Worm (Caenorhabditis elegans) whole organism, L4 larva: ENCODE data around the gene gst-37.

Experiments
- D1046.2 ChIP-seq: fragments of 200-800 bp; sonication (Bioruptor generic); IDR thresholded peaks from 2 replicates; pipeline ENCODE4 v1.3.6; 2022; ENCODE audit warnings: missing genetic modification characterization, missing compliant biosample characterization
- F10B5.3 ChIP-seq: sonication (generic microtip); optimal IDR thresholded peaks from 2 replicates; lab custom pipeline; 2016; ENCODE audit warnings: mild to moderate bottlenecking, missing genetic modification characterization, missing compliant biosample characterization
- T20F7.1 ChIP-seq: fragments of 200-800 bp; sonication (Bioruptor generic); optimal IDR thresholded peaks from 2 replicates; lab custom pipeline; 2018; ENCODE audit warnings: mild to moderate bottlenecking, missing genetic modification characterization, missing compliant biosample characterization
- Y48G9A.11 ChIP-seq: fragments of 200-800 bp; sonication (Bioruptor generic); IDR thresholded peaks from 2 replicates; pipeline ENCODE4 v1.3.6; 2022; ENCODE audit warnings: missing genetic modification reagents, missing genetic modification characterization, missing compliant biosample characterization
- aha-1 ChIP-seq: fragments of 150-350 bp; peaks from one replicate; lab custom pipeline; 2014; ENCODE audit warnings: missing biosample characterization, missing genetic modification characterization
- ceh-28 ChIP-seq: fragments of 150-350 bp; optimal IDR thresholded peaks from 2 replicates; lab custom pipeline; 2014; ENCODE audit warnings: missing biosample characterization, missing genetic modification reagents, missing genetic modification characterization
- ceh-82 ChIP-seq: sonication (generic microtip); optimal IDR thresholded peaks from 2 replicates; lab custom pipeline; 2017; ENCODE audit warnings: missing biosample characterization, missing genetic modification characterization
- ces-1 ChIP-seq: fragments of 150-350 bp; sonication (generic microtip); optimal IDR thresholded peaks from 4 replicates; lab custom pipeline; 2014; ENCODE audit warnings: missing biosample characterization, missing genetic modification reagents, missing genetic modification characterization
- cey-2 ChIP-seq: sonication (generic microtip); optimal IDR thresholded peaks from 3 replicates; lab custom pipeline; 2017; ENCODE audit warnings: missing genetic modification characterization, mild to moderate bottlenecking, missing compliant biosample characterization, antibody characterized with exemption, borderline replicate concordance; ENCODE audit not compliant: insufficient read depth
- ctbp-1 ChIP-seq: fragments of 200-800 bp; sonication (Bioruptor generic); IDR thresholded peaks from 2 replicates; pipeline ENCODE4 v1.3.6; 2022; ENCODE audit warnings: missing genetic modification reagents, missing genetic modification characterization, missing compliant biosample characterization
- daf-16 ChIP-seq, 3 experiments: sonication (generic microtip); optimal IDR thresholded peaks; 2 replicates each; lab custom pipeline; 2016 to 2017; ENCODE audit warnings: missing genetic modification characterization in 3 of 3, missing genetic modification reagents in 3 of 3, mild to moderate bottlenecking in 2 of 3, missing compliant biosample characterization in 2 of 3, missing biosample characterization in 1 of 3, moderate library complexity in 1 of 3
- dmd-6 ChIP-seq: fragments of 200-800 bp; sonication (Bioruptor generic); IDR thresholded peaks from 2 replicates; pipeline ENCODE4 v1.3.6; 2022; ENCODE audit warnings: missing genetic modification reagents, missing genetic modification characterization, missing compliant biosample characterization
- duxl-1 ChIP-seq: sonication (generic microtip); optimal IDR thresholded peaks from 2 replicates; lab custom pipeline; 2016; ENCODE audit warnings: mild to moderate bottlenecking, missing genetic modification characterization, moderate library complexity, missing compliant biosample characterization; ENCODE audit not compliant: poor library complexity
- dve-1 ChIP-seq: sonication (generic microtip); optimal IDR thresholded peaks from 2 replicates; lab custom pipeline; 2017; ENCODE audit warnings: antibody characterized with exemption, mild to moderate bottlenecking, missing genetic modification characterization, missing compliant biosample characterization; ENCODE audit not compliant: insufficient read depth
- egl-43 ChIP-seq: fragments of 200-800 bp; sonication (Bioruptor generic); IDR thresholded peaks from 2 replicates; pipeline ENCODE4 v1.3.6; 2022; ENCODE audit warnings: missing genetic modification reagents, missing genetic modification characterization, missing compliant biosample characterization
- fkh-10 ChIP-seq: fragments of 150-350 bp; optimal IDR thresholded peaks from 2 replicates; lab custom pipeline; 2014; ENCODE audit warnings: missing biosample characterization, missing genetic modification reagents, missing genetic modification characterization
- hif-1 ChIP-seq, 2 experiments: sonication (generic microtip); optimal IDR thresholded peaks; 2 replicates each; lab custom pipeline; 2016 to 2017; ENCODE audit warnings: missing compliant biosample characterization in 2 of 2, missing genetic modification characterization in 2 of 2, missing genetic modification reagents in 2 of 2, missing genotype in 2 of 2, mild to moderate bottlenecking in 1 of 2
- hlh-11 ChIP-seq: fragments of 200-800 bp; sonication (Bioruptor generic); optimal IDR thresholded peaks from 2 replicates; lab custom pipeline; 2018; ENCODE audit warnings: mild to moderate bottlenecking, missing genetic modification characterization, missing compliant biosample characterization
- lin-1 ChIP-seq: fragments of 200-800 bp; sonication (Bioruptor generic); IDR thresholded peaks from 2 replicates; pipeline ENCODE4 v1.3.6; 2022; ENCODE audit warnings: missing genetic modification reagents, missing genetic modification characterization, missing compliant biosample characterization
- lin-38 ChIP-seq: fragments of 200-800 bp; sonication (Bioruptor generic); IDR thresholded peaks from 2 replicates; pipeline ENCODE4 v1.3.6; 2022; ENCODE audit warnings: missing genetic modification reagents, missing genetic modification characterization, missing compliant biosample characterization
- lir-3 ChIP-seq: sonication (generic microtip); optimal IDR thresholded peaks from 2 replicates; lab custom pipeline; 2016; ENCODE audit warnings: mild to moderate bottlenecking, missing genetic modification characterization, missing compliant biosample characterization
- lsy-2 ChIP-seq, 2 experiments: fragments of 150-350 bp in 1 of 2; sonication (generic microtip) in 1 of 2; optimal IDR thresholded peaks; 2 replicates each; lab custom pipeline; 2014 to 2017; ENCODE audit warnings: missing biosample characterization in 2 of 2, missing genetic modification characterization in 2 of 2
- mdl-1 ChIP-seq, 2 experiments: fragments of 150-350 bp in 1 of 2; sonication (generic microtip) in 1 of 2; optimal IDR thresholded peaks; 2 replicates each; lab custom pipeline; 2014 to 2017; ENCODE audit warnings: missing biosample characterization in 2 of 2, missing genetic modification characterization in 2 of 2
- mep-1 ChIP-seq: fragments of 150-350 bp; sonication (generic microtip); optimal IDR thresholded peaks from 3 replicates; lab custom pipeline; 2014; ENCODE audit warnings: missing biosample characterization, missing genetic modification characterization
- mes-2 ChIP-seq: sonication (generic microtip); optimal IDR thresholded peaks from 2 replicates; lab custom pipeline; 2016; ENCODE audit warnings: missing genotype, mild to moderate bottlenecking, missing genetic modification characterization, missing compliant biosample characterization; ENCODE audit not compliant: poor library complexity, severe bottlenecking
- mxl-2 ChIP-seq: fragments of 200-800 bp; sonication (Bioruptor generic); conservative IDR thresholded peaks from 2 replicates; pipeline ENCODE4 v1.3.6; 2022; ENCODE audit warnings: missing genetic modification reagents, missing genetic modification characterization, missing compliant biosample characterization
- mxl-3 ChIP-seq: fragments of 200-800 bp; sonication (Bioruptor generic); optimal IDR thresholded peaks from 2 replicates; lab custom pipeline; 2018; ENCODE audit warnings: mild to moderate bottlenecking, missing genetic modification characterization, missing compliant biosample characterization
- nhr-102 ChIP-seq: sonication (generic microtip); optimal IDR thresholded peaks from 2 replicates; lab custom pipeline; 2016; ENCODE audit warnings: mild to moderate bottlenecking, missing genetic modification characterization, moderate library complexity, missing compliant biosample characterization
- nhr-111 ChIP-seq: fragments of 200-800 bp; sonication (Bioruptor generic); optimal IDR thresholded peaks from 2 replicates; lab custom pipeline; 2018; ENCODE audit warnings: mild to moderate bottlenecking, missing genetic modification characterization, missing compliant biosample characterization
- nhr-6 ChIP-seq: fragments of 150-350 bp; optimal IDR thresholded peaks from 2 replicates; lab custom pipeline; 2014; ENCODE audit warnings: missing biosample characterization, missing genetic modification characterization
- nhr-77 ChIP-seq: fragments of 150-350 bp; optimal IDR thresholded peaks from 2 replicates; lab custom pipeline; 2014; ENCODE audit warnings: missing biosample characterization, missing genetic modification characterization
- php-3 ChIP-seq: fragments of 200-800 bp; sonication (Bioruptor generic); IDR thresholded peaks from 2 replicates; pipeline ENCODE4 v1.3.6; 2022; ENCODE audit warnings: missing genetic modification reagents, missing genetic modification characterization, missing compliant biosample characterization
- pqm-1 ChIP-seq: sonication (generic microtip); optimal IDR thresholded peaks from 2 replicates; lab custom pipeline; 2017; ENCODE audit warnings: missing biosample characterization, missing genetic modification characterization
- rbr-2 ChIP-seq: sonication (generic microtip); optimal IDR thresholded peaks from 2 replicates; lab custom pipeline; 2016; ENCODE audit warnings: missing genotype, missing genetic modification characterization, missing compliant biosample characterization
- set-16 ChIP-seq: fragments of 200-800 bp; sonication (Bioruptor generic); IDR thresholded peaks from 2 replicates; pipeline ENCODE4 v1.3.6; 2022; ENCODE audit warnings: missing genetic modification reagents, missing genetic modification characterization, missing compliant biosample characterization
- skn-1 ChIP-seq: fragments of 150-350 bp; optimal IDR thresholded peaks from 2 replicates; lab custom pipeline; 2014; ENCODE audit warnings: missing biosample characterization, missing genetic modification characterization
- snpc-1.2 ChIP-seq: fragments of 200-800 bp; sonication (Bioruptor generic); IDR thresholded peaks from 2 replicates; pipeline ENCODE4 v1.3.6; 2022; ENCODE audit warnings: missing genetic modification reagents, missing genetic modification characterization, missing compliant biosample characterization
- snpc-4 ChIP-seq: fragments of 150-350 bp; optimal IDR thresholded peaks from 2 replicates; lab custom pipeline; 2014; ENCODE audit warnings: missing biosample characterization, missing genetic modification characterization
- spr-1 ChIP-seq: sonication (generic microtip); optimal IDR thresholded peaks from 2 replicates; lab custom pipeline; 2016; ENCODE audit warnings: mild to moderate bottlenecking, missing genetic modification characterization, missing compliant biosample characterization
- spr-3 ChIP-seq: fragments of 200-800 bp; sonication (Bioruptor generic); optimal IDR thresholded peaks from 2 replicates; lab custom pipeline; 2018; ENCODE audit warnings: mild to moderate bottlenecking, missing genetic modification characterization, missing compliant biosample characterization
- tra-1 ChIP-seq: fragments of 200-800 bp; sonication (Bioruptor generic); IDR thresholded peaks from 2 replicates; pipeline ENCODE4 v1.3.6; 2022; ENCODE audit warnings: missing genetic modification reagents, missing genetic modification characterization, missing compliant biosample characterization
- unc-39 ChIP-seq: sonication (generic microtip); optimal IDR thresholded peaks from 2 replicates; lab custom pipeline; 2017; ENCODE audit warnings: missing biosample characterization, missing genetic modification characterization
- vab-7 ChIP-seq: fragments of 200-800 bp; sonication (Bioruptor generic); IDR thresholded peaks from 2 replicates; pipeline ENCODE4 v1.3.6; 2022; ENCODE audit warnings: missing genetic modification reagents, missing genetic modification characterization, missing compliant biosample characterization
- zfp-3 ChIP-seq: fragments of 200-800 bp; sonication (Bioruptor generic); conservative IDR thresholded peaks from 2 replicates; pipeline ENCODE4 v1.3.6; 2022; ENCODE audit warnings: missing genetic modification reagents, missing genetic modification characterization, missing compliant biosample characterization

Gene gst-37

DNA sequence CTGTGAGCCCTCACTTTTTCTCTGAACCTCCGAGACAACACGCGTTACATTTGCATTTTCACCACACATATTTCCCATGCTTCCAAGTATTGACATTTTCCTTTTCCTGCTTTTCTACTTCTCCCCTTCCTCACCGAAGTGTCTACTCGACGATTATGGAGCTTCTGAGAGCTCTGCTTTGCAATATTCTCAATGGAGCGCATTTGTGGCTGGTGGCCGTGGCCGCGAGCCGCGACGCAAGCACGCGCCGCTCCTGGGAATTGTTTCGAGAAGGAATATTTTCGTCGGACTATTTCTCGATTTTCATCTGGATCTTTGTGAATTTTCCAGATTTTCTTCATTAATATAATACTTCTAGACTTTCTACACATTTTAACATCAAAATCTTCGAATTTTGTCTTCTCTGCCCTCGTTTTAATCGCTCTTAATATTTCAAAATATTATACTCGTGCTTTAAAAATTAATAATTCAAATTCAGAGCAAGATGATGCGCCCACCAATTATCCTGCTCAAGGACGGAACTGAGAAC, 49.6 kb upstream of the gst-37 start, which contains the start of the genes T10B5.4 and cct-7 (continued):
- TF ChIP-seq mdl-1 (tag; optimal IDR thresholded peaks at IDR 0.05; lab: Kevin White, UChicago), result peak in 1 of 2 experiments; percentile 79
- peak; percentile 92 for TF ChIP-seq rbr-2 (tag; lab: Kevin White, UChicago)
- peak; percentile 93 for TF ChIP-seq mep-1
- peak; percentile 78 for TF ChIP-seq nhr-6 (tag; lab: Kevin White, UChicago)
- no peak for TF ChIP-seq cey-2 (tag; lab: Kevin White, UChicago)
- peak; percentile 79 for TF ChIP-seq ctbp-1 (GFP tag; lab: Robert Waterston, UW)
- TF ChIP-seq ceh-28, result no peak

DNA sequence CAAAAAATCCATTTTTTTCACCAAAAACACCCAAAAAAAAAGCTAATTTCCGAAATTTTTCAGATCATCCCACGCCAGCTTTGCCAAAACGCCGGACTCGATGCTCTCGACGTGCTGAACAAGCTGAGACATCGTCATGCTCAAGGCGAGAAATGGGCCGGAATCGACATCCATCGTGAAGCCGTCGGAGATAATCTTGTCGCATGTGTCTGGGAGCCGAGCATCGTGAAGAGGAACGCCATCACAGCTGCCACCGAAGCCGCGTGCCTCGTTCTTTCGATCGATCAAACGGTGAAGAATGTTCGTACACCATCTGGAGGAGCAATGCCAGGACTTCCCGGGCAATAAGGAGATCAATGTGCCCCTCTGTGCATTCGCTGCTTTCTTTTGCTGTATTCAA, 46.6 kb upstream of the gst-37 start:
- TF ChIP-seq snpc-1.2 (GFP tag; lab: Robert Waterston, UW), result no peak
- peak; percentile 40 for TF ChIP-seq F10B5.3 (tag; lab: Kevin White, UChicago)
- TF ChIP-seq nhr-6 (tag; lab: Kevin White, UChicago), result no peak
- TF ChIP-seq duxl-1 (tag; lab: Kevin White, UChicago), result no peak
- no peak for TF ChIP-seq fkh-10 (GFP tag; lab: Kevin White, UChicago)
- TF ChIP-seq D1046.2 (GFP tag; lab: Robert Waterston, UW), result no peak
- TF ChIP-seq set-16 (GFP tag; lab: Robert Waterston, UW), result peak; percentile 52; the same call in 1 of the 2 replicates
- TF ChIP-seq pqm-1 (tag; lab: Kevin White, UChicago), result no peak
- no peak for TF ChIP-seq mxl-2
- TF ChIP-seq lsy-2 (tag; optimal IDR thresholded peaks at IDR 0.05; lab: Kevin White, UChicago), result no peak

DNA sequence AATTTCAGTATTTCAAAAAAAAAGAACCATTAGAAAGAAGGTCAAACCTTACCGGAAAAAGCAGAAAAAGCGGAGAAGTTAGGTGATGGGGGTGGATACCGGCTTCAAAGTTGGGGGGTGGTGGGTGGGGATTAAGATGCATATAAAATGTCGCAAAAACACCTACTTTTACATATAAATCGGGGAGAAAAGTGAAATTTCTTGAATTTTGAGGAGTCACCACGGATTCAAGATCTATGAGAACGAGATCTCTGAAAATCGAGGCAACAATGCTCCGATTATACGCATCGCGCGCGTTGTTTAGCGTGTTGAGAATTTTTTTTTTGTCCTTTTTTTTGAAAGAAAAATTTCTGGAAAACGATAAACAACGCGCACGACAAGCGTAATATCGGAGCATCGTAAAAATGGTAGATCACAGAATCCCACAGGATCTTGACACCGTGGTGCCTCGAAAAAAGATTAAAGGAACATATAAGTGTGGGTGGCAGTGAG, 45.9 kb upstream of the gst-37 start:
- TF ChIP-seq egl-43 (GFP tag; lab: Robert Waterston, UW), result peak; percentile 77
- peak; percentile 32 for TF ChIP-seq F10B5.3 (tag; lab: Kevin White, UChicago)
- peak; percentile 23; the same call in 1 of the 2 replicates for TF ChIP-seq dmd-6 (GFP tag; lab: Robert Waterston, UW)
- TF ChIP-seq duxl-1 (tag; lab: Kevin White, UChicago), result peak; percentile 39
- peak; percentile 30 for TF ChIP-seq spr-3 (GFP tag; lab: Kevin White, UChicago)
- TF ChIP-seq hif-1 (tag; optimal IDR thresholded peaks at IDR 0.05; lab: Kevin White, UChicago), result peak in 1 of 2 experiments; percentile 41
- TF ChIP-seq mxl-3 (GFP tag; lab: Kevin White, UChicago), result no peak
- peak; percentile 60; the same call in 1 of the 2 replicates for TF ChIP-seq lin-1 (GFP tag; lab: Robert Waterston, UW)
- TF ChIP-seq nhr-102 (tag; lab: Kevin White, UChicago), result peak; percentile 48
- peak; percentile 82 for TF ChIP-seq lin-38 (GFP tag; lab: Robert Waterston, UW)
- TF ChIP-seq hlh-11 (tag; lab: Kevin White, UChicago), result peak; percentile 25
- TF ChIP-seq aha-1, result peak; percentile 82
- peak; percentile 71 for TF ChIP-seq T20F7.1 (GFP tag; lab: Kevin White, UChicago)
- TF ChIP-seq spr-1 (tag; lab: Kevin White, UChicago), result peak; percentile 29
- peak; percentile 44; the same call in 1 of the 2 replicates for TF ChIP-seq php-3 (GFP tag; lab: Robert Waterston, UW)
- TF ChIP-seq mes-2 (tag; lab: Kevin White, UChicago), result peak; percentile 36
- peak; percentile 62; the same call in 1 of the 2 replicates for TF ChIP-seq Y48G9A.11 (GFP tag; lab: Robert Waterston, UW)
- no peak for TF ChIP-seq lir-3
- TF ChIP-seq tra-1 (GFP tag; lab: Robert Waterston, UW), result peak; percentile 51; the same call in 1 of the 2 replicates
- peak; percentile 86 for TF ChIP-seq nhr-111
- peak; percentile 77; the same call in 1 of the 2 replicates for TF ChIP-seq zfp-3 (GFP tag; lab: Robert Waterston, UW)
- no peak for TF ChIP-seq skn-1 (tag; lab: Kevin White, UChicago)
- peak; percentile 63 for TF ChIP-seq ctbp-1 (GFP tag; lab: Robert Waterston, UW)
- TF ChIP-seq vab-7 (GFP tag; lab: Robert Waterston, UW), result peak; percentile 58
- TF ChIP-seq ces-1, result no peak
- TF ChIP-seq unc-39 (tag; lab: Kevin White, UChicago), result no peak
- TF ChIP-seq ceh-82 (tag; lab: Kevin White, UChicago), result no peak
- TF ChIP-seq daf-16 (GFP tag; optimal IDR thresholded peaks at IDR 0.05; lab: Kevin White, UChicago), result no peak
- TF ChIP-seq daf-16 (tag; optimal IDR thresholded peaks at IDR 0.05; lab: Kevin White, UChicago), result peak; percentile 10
- TF ChIP-seq dve-1 (tag; lab: Kevin White, UChicago), result peak; percentile 25
- TF ChIP-seq snpc-1.2 (GFP tag; lab: Robert Waterston, UW), result peak; percentile 64; the same call in 1 of the 2 replicates
- no peak for TF ChIP-seq snpc-4 (tag; lab: Kevin White, UChicago)
- no peak for TF ChIP-seq nhr-77 (tag; lab: Kevin White, UChicago)
